Fruit fly (Drosophila melanogaster): ENCODE results near the gene RYa-R.
A peak's percentile ranks its signal among the peaks of the same experiment; 100 is the strongest.

Gene RYa-R

DNA sequence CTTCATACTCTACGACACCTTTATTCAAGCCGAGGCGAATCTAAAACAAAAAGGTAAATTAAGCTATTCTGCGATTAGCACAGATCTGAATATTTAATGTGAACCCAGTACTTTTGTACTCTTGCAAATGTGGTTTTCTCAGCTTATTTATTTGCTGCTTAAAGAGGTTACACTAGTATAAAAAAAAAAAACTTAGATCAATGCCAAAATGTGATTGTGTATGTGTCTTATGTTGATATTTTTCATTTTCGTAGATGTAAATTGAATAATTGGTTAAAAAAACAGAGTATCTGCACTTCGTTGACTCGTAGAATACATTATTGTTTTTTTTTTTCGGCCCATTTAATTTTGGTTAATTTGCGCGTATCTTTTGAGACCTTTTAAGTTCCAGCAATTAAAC is 27.0 kb upstream of the RYa-R start:
- no peak for TF ChIP-seq dac (GFP tag; optimal IDR thresholded peaks at IDR 0.05)
- TF ChIP-seq CG6163 (GFP tag; IDR thresholded peaks at IDR 0.05), result no peak
- TF ChIP-seq fd59A (GFP tag; optimal IDR thresholded peaks at IDR 0.05), result no peak
- no peak for TF ChIP-seq Sox14 (GFP tag; optimal IDR thresholded peaks at IDR 0.05)
- no peak for TF ChIP-seq vri (GFP tag; optimal IDR thresholded peaks at IDR 0.05)
- TF ChIP-seq salr (GFP tag; optimal IDR thresholded peaks at IDR 0.05), result no peak
- no peak for TF ChIP-seq Sox15 (GFP tag; optimal IDR thresholded peaks at IDR 0.05)
- TF ChIP-seq CG6854 (GFP tag; optimal IDR thresholded peaks at IDR 0.05), result no peak

dm6 chr3R:26978241-26978640 is 18.5 kb upstream of the RYa-R start, which contains the start of the genes CG14253 and CG46313:
TSS of gene CG14253 (plus strand) at chr3R:26978541.
TSS of gene CG46313 (plus strand) at chr3R:26978541.
- TF ChIP-seq Hr38 (GFP tag; optimal IDR thresholded peaks at IDR 0.05) (no peak), dac (GFP tag; optimal IDR thresholded peaks at IDR 0.05) (no peak), Ets96B (tag; optimal IDR thresholded peaks at IDR 0.05) (no peak), eg (GFP tag; IDR thresholded peaks at IDR 0.05) (no peak), CG15336 (GFP tag; IDR thresholded peaks at IDR 0.05) (no peak), CG11294 (GFP tag; IDR thresholded peaks at IDR 0.05) (no peak), CG32006 (GFP tag; optimal IDR thresholded peaks at IDR 0.05) (no peak), CG10631 (GFP tag; optimal IDR thresholded peaks at IDR 0.05) (no peak), CG8319 (GFP tag; optimal IDR thresholded peaks at IDR 0.05) (no peak), Lpt (GFP tag; optimal IDR thresholded peaks at IDR 0.05) (no peak), achi (GFP tag; optimal IDR thresholded peaks at IDR 0.05) (no peak), CG6808 (GFP tag; optimal IDR thresholded peaks at IDR 0.05) (no peak), CG6163 (GFP tag; IDR thresholded peaks at IDR 0.05) (no peak), CG11902 (GFP tag; optimal IDR thresholded peaks at IDR 0.05) (no peak), topi (GFP tag; optimal IDR thresholded peaks at IDR 0.05) (no peak)

DNA sequence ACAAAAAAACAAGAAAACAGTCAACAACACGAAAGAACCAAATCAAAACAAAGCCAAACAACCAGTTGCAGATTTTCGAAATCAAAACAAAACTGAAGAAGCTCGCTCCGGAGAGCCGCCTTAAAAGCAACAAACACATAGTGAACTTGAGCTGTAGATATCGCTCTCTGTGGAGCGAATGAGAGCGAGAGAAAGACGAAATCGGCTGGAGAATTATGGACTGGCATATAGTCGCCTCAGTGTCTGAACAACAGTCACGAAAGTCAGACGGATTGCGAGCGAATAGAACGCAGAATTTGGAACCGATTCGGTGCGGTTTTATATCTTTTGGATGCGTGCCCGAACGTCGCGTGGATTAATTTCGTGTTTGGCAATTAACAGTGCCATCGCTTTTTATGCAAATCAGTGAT is 16.5 kb upstream of the RYa-R start:
- TF ChIP-seq Hr39 (GFP tag; optimal IDR thresholded peaks at IDR 0.05) (no peak), CG8119 (GFP tag; IDR thresholded peaks at IDR 0.05) (no peak), fd59A (GFP tag; optimal IDR thresholded peaks at IDR 0.05) (no peak), CG11294 (GFP tag; IDR thresholded peaks at IDR 0.05) (no peak), CG6854 (GFP tag; optimal IDR thresholded peaks at IDR 0.05) (peak; percentile 58), ss (GFP tag; optimal IDR thresholded peaks at IDR 0.05) (peak in 1 of 2 experiments; percentile 72), fkh (GFP tag; optimal IDR thresholded peaks at IDR 0.05) (no peak), Hr4 (GFP tag; optimal IDR thresholded peaks at IDR 0.05) (no peak), CG15336 (GFP tag; IDR thresholded peaks at IDR 0.05) (peak; percentile 27; the same call in 1 of the 2 replicates), esn (GFP tag; optimal IDR thresholded peaks at IDR 0.05) (peak; percentile 13), fd85E (GFP tag; optimal IDR thresholded peaks at IDR 0.05) (no peak), CG8319 (GFP tag; optimal IDR thresholded peaks at IDR 0.05) (no peak), eg (GFP tag; IDR thresholded peaks at IDR 0.05) (peak; percentile 62; the same call in 2 of the 3 replicates), Sox14 (GFP tag; optimal IDR thresholded peaks at IDR 0.05) (no peak)

dm6 chr3R:26982106-26982505 is 14.7 kb upstream of the RYa-R start:
- TF ChIP-seq svp (GFP tag), result peak; percentile 44
- TF ChIP-seq dac (GFP tag; optimal IDR thresholded peaks at IDR 0.05), result no peak

DNA sequence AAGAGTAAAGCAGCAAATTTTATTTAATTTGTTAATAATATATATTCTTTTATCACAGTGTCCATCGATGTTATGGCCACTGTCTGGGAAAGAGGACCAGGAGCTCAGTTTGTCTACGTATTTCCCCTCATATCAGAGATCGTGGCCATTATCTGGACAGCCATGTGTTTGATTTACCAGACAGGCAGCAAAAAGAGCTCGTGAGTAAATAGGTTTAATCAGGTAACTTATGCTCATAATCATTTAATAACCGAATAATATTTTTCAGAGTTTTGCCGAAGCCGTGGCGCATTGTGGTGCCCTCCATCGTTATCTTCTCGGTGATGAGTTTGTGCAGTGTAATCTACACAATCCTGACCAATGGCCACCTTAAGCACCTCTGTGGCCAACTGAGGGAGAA is 12.3 kb upstream of the RYa-R start:
- TF ChIP-seq svp (GFP tag) (peak; percentile 62), Sox14 (GFP tag; optimal IDR thresholded peaks at IDR 0.05) (no peak), esn (GFP tag; optimal IDR thresholded peaks at IDR 0.05) (no peak), CG32006 (GFP tag; optimal IDR thresholded peaks at IDR 0.05) (no peak), Ets21C (GFP tag; optimal IDR thresholded peaks at IDR 0.05) (no peak), CG3032 (tag; optimal IDR thresholded peaks at IDR 0.05) (no peak), spab (GFP tag; optimal IDR thresholded peaks at IDR 0.05) (no peak), Hr38 (GFP tag; optimal IDR thresholded peaks at IDR 0.05) (no peak), Eip93F (GFP tag; optimal IDR thresholded peaks at IDR 0.05) (no peak)
